Worm (Caenorhabditis elegans) whole organism, young adult: Measurements from ENCODE around the gene C44C10.5.

Experiments
- B0019.2 ChIP-seq: fragments of 200-800 bp; sonication (Bioruptor generic); conservative IDR thresholded peaks from 2 replicates; pipeline ENCODE4 v1.3.6; 2022; ENCODE audit warnings: missing genetic modification reagents, missing genetic modification characterization, missing compliant biosample characterization
- F49E8.2 ChIP-seq: sonication (generic microtip); optimal IDR thresholded peaks from 3 replicates; lab custom pipeline; 2017; ENCODE audit warnings: missing genetic modification characterization, mild to moderate bottlenecking, missing compliant biosample characterization, antibody characterized with exemption, moderate library complexity; ENCODE audit not compliant: insufficient read depth
- F52B5.7 ChIP-seq: sonication (generic microtip); optimal IDR thresholded peaks from 2 replicates; lab custom pipeline; 2016; ENCODE audit warnings: mild to moderate bottlenecking, missing genetic modification characterization, missing compliant biosample characterization
- ama-1 ChIP-seq, 3 experiments: fragments of 150-350 bp in 1 of 3; sonication (generic microtip) in 2 of 3; optimal IDR thresholded peaks; 2 replicates each; lab custom pipeline; 2014 to 2018; ENCODE audit warnings: missing biosample characterization in 2 of 3, missing genetic modification characterization in 2 of 3, missing genetic modification reagents in 2 of 3
- lin-54 ChIP-seq: fragments of 200-800 bp; sonication (Bioruptor generic); optimal IDR thresholded peaks from 2 replicates; lab custom pipeline; 2018; ENCODE audit warnings: mild to moderate bottlenecking, missing genetic modification characterization, missing compliant biosample characterization
- mcd-1 ChIP-seq: fragments of 200-800 bp; sonication (Bioruptor generic); IDR thresholded peaks from 2 replicates; pipeline ENCODE4 v1.3.6; 2022; ENCODE audit warnings: missing genetic modification reagents, missing genetic modification characterization, missing compliant biosample characterization

DNA sequence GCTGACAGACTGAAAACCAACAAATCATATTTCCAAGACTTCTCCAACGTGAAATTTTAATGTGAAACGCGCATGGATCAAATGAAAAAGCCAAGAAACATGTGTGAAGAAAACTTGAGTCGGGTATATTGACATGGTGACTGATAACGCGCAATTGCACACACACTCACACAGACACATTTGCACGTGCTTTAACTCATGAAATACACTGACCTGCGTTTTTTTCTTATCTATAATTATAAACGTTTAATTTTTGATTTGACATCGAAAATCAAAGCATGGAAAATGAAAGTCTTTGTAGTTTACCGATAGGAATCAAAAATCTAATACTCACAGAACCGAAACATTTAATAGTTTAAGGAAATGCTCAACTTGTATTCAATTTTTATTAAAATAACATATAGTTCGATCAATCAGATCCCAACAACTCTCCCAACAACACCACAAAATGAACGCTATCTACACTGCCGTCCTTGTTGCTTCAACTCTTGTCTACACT, 48.3 kb downstream of the C44C10.5 start, which contains the start of gene nspa-9:
- TF ChIP-seq F52B5.7 (tag; lab: Kevin White, UChicago): no peak
- no peak for TF ChIP-seq lin-54 (GFP tag; lab: Kevin White, UChicago)
- TF ChIP-seq B0019.2: no peak
- no peak for TF ChIP-seq F49E8.2 (tag; lab: Kevin White, UChicago)
- no peak for TF ChIP-seq ama-1 (optimal IDR thresholded peaks at IDR 0.05; lab: Kevin White, UChicago)
- no peak for TF ChIP-seq ama-1 (GFP tag; optimal IDR thresholded peaks at IDR 0.05; lab: Kevin White, UChicago)
- TF ChIP-seq mcd-1 (GFP tag; lab: Robert Waterston, UW): no peak
